Fruit fly (Drosophila melanogaster) whole organism, wandering third instar larva: Measurements from ENCODE around the gene CG33107.

ENCODE experiments used
- Abd-B ChIP-seq: fragments of >200 bp; optimal IDR thresholded peaks from 2 replicates; lab custom pipeline; 2017; ENCODE audit warnings: missing biosample characterization, missing genetic modification characterization
- CG9705 ChIP-seq: fragments of 200-800 bp; sonication (Bioruptor generic); optimal IDR thresholded peaks from 2 replicates; lab custom pipeline; 2018; ENCODE audit warnings: missing biosample characterization, mild to moderate bottlenecking, missing genetic modification characterization
- Dfd ChIP-seq: fragments of >200 bp; optimal IDR thresholded peaks from 2 replicates; lab custom pipeline; 2017; ENCODE audit warnings: missing biosample characterization, missing genetic modification characterization
- Dif ChIP-seq: fragments of 200-275, 200-300 bp; sonication (Bioruptor generic); optimal IDR thresholded peaks from 2 replicates; lab custom pipeline; 2018; ENCODE audit warnings: missing biosample characterization, missing genetic modification characterization; ENCODE audit not compliant: partially characterized antibody
- GATAd ChIP-seq: sonication (Bioruptor generic); optimal IDR thresholded peaks from 2 replicates; lab custom pipeline; 2016; ENCODE audit warnings: missing biosample characterization, missing genetic modification characterization
- HLH106 ChIP-seq: fragments of 200-800 bp; optimal IDR thresholded peaks from 3 replicates; lab custom pipeline; 2019; ENCODE audit warnings: missing biosample characterization, mild to moderate bottlenecking, missing genetic modification characterization, moderate library complexity
- Hnf4 ChIP-seq: fragments of 200-800 bp; sonication (Bioruptor generic); optimal IDR thresholded peaks from 2 replicates; lab custom pipeline; 2016; ENCODE audit warnings: missing biosample characterization, mild to moderate bottlenecking, missing genetic modification characterization
- Hr78 ChIP-seq: fragments of >200 bp; optimal IDR thresholded peaks from 2 replicates; lab custom pipeline; 2017; ENCODE audit warnings: missing biosample characterization, missing genetic modification characterization
- Mio ChIP-seq: sonication (Bioruptor generic); optimal IDR thresholded peaks from 2 replicates; lab custom pipeline; 2016; ENCODE audit warnings: missing biosample characterization, missing genetic modification characterization
- Myc ChIP-seq: fragments of >200 bp; optimal IDR thresholded peaks from 2 replicates; lab custom pipeline; 2017
- OdsH ChIP-seq: fragments of 200-800 bp; sonication (Bioruptor generic); optimal IDR thresholded peaks from 2 replicates; lab custom pipeline; 2016; ENCODE audit warnings: missing biosample characterization, mild to moderate bottlenecking, missing genetic modification characterization
- Rel ChIP-seq, 2 experiments: fragments of 200-800 bp; sonication (Bioruptor generic) in 1 of 2; optimal IDR thresholded peaks; 2 replicates in 1 of 2; 3 replicates in 1 of 2; lab custom pipeline; 2016 to 2019; ENCODE audit warnings: mild to moderate bottlenecking in 2 of 2, missing biosample characterization in 2 of 2, missing genetic modification characterization in 2 of 2, moderate library complexity in 1 of 2
- Sp1 ChIP-seq: fragments of 200-800 bp; sonication (Bioruptor generic); optimal IDR thresholded peaks from 3 replicates; lab custom pipeline; 2019; ENCODE audit warnings: missing biosample characterization, mild to moderate bottlenecking, missing genetic modification characterization, moderate library complexity
- brk ChIP-seq: fragments of 200-800 bp; sonication (Bioruptor generic); optimal IDR thresholded peaks from 2 replicates; lab custom pipeline; 2016; ENCODE audit warnings: missing biosample characterization, mild to moderate bottlenecking, missing genetic modification characterization
- dl ChIP-seq, 2 experiments: fragments of 175-275, 200-275 bp in 1 of 2; fragments of 200-275 bp in 1 of 2; sonication (Bioruptor generic); optimal IDR thresholded peaks; lab custom pipeline; 2018; ENCODE audit warnings: mild to moderate bottlenecking in 2 of 2, missing biosample characterization in 2 of 2, missing genetic modification characterization in 2 of 2, moderate library complexity in 2 of 2; ENCODE audit not compliant: partially characterized antibody in 2 of 2, insufficient read depth in 1 of 2
- dmrt93B ChIP-seq: fragments of 200-800 bp; sonication (Bioruptor generic); optimal IDR thresholded peaks from 2 replicates; lab custom pipeline; 2018; ENCODE audit warnings: missing biosample characterization, mild to moderate bottlenecking, missing genetic modification characterization
- dsf ChIP-seq: sonication (Bioruptor generic); optimal IDR thresholded peaks from 2 replicates; lab custom pipeline; 2016; ENCODE audit warnings: missing biosample characterization, missing genetic modification characterization, borderline replicate concordance
- ey ChIP-seq: fragments of 200-800 bp; sonication (Bioruptor generic); optimal IDR thresholded peaks from 2 replicates; lab custom pipeline; 2016; ENCODE audit warnings: missing biosample characterization, missing genetic modification characterization
- foxo ChIP-seq, 2 experiments: fragments of 200-800 bp; sonication (Bioruptor generic); optimal IDR thresholded peaks; 2 replicates in 1 of 2; 3 replicates in 1 of 2; lab custom pipeline; 2016 to 2017; ENCODE audit warnings: missing biosample characterization in 2 of 2, missing genetic modification characterization in 2 of 2
- h ChIP-seq: fragments of 200-800 bp; sonication (Bioruptor generic); optimal IDR thresholded peaks from 3 replicates; lab custom pipeline; 2016; ENCODE audit warnings: missing biosample characterization, mild to moderate bottlenecking, missing genetic modification characterization
- jim ChIP-seq: fragments of 175-275, 200-325 bp; sonication (Bioruptor generic); optimal IDR thresholded peaks from 2 replicates; lab custom pipeline; 2016; ENCODE audit warnings: missing biosample characterization, mild to moderate bottlenecking, missing genetic modification characterization
- lola ChIP-seq: fragments of >200 bp; optimal IDR thresholded peaks from 2 replicates; lab custom pipeline; 2017; ENCODE audit warnings: missing biosample characterization, missing genetic modification characterization
- psq ChIP-seq: fragments of 200-800 bp; sonication (Bioruptor generic); optimal IDR thresholded peaks from 3 replicates; lab custom pipeline; 2017; ENCODE audit warnings: missing biosample characterization, mild to moderate bottlenecking, missing genetic modification characterization, moderate library complexity
- rgr ChIP-seq: fragments of 200-800 bp; sonication (Bioruptor generic); optimal IDR thresholded peaks from 3 replicates; lab custom pipeline; 2016; ENCODE audit warnings: missing biosample characterization, mild to moderate bottlenecking, missing genetic modification characterization
- sage ChIP-seq: fragments of 200-800 bp; sonication (Bioruptor generic); optimal IDR thresholded peaks from 2 replicates; lab custom pipeline; 2016; ENCODE audit warnings: missing biosample characterization, mild to moderate bottlenecking, missing genetic modification characterization
- sv ChIP-seq: fragments of 200-800 bp; sonication (Bioruptor generic); optimal IDR thresholded peaks from 3 replicates; lab custom pipeline; 2016; ENCODE audit warnings: missing biosample characterization, missing genetic modification characterization
- tai ChIP-seq: sonication (Bioruptor generic); optimal IDR thresholded peaks from 2 replicates; lab custom pipeline; 2016; ENCODE audit warnings: missing biosample characterization, missing genetic modification characterization
- usp ChIP-seq: fragments of >200 bp; optimal IDR thresholded peaks from 2 replicates; lab custom pipeline; 2017; ENCODE audit warnings: missing biosample characterization, missing genetic modification characterization
- woc ChIP-seq: sonication (Bioruptor generic); optimal IDR thresholded peaks from 2 replicates; lab custom pipeline; 2016; ENCODE audit warnings: missing biosample characterization, mild to moderate bottlenecking, missing genetic modification characterization

Gene CG33107

dm6 chr3R:22618280-22618679 is 33.8 kb upstream of the CG33107 start, which contains the start of gene mRpL45:
TSS of gene mRpL45 (plus strand) at chr3R:22618492.
- no peak for TF ChIP-seq Rel (GFP tag; optimal IDR thresholded peaks at IDR 0.05; lab: Kevin White, UChicago)
- TF ChIP-seq Rel (tag; optimal IDR thresholded peaks at IDR 0.05; lab: Kevin White, UChicago), result no peak
- TF ChIP-seq Dif, result no peak
- TF ChIP-seq ey (GFP tag; lab: Kevin White, UChicago), result no peak
- TF ChIP-seq jim (GFP tag; lab: Kevin White, UChicago), result no peak
- TF ChIP-seq Myc (lab: Kevin White, UChicago), result no peak
- no peak for TF ChIP-seq Sp1 (GFP tag; lab: Kevin White, UChicago)
- no peak for TF ChIP-seq CG9705 (GFP tag; lab: Kevin White, UChicago)
- TF ChIP-seq dsf (GFP tag; lab: Kevin White, UChicago), result no peak
- TF ChIP-seq Hr78 (GFP tag; lab: Kevin White, UChicago), result no peak
- no peak for TF ChIP-seq tai (GFP tag; lab: Kevin White, UChicago)
- TF ChIP-seq dmrt93B, result no peak
- no peak for TF ChIP-seq Dfd (GFP tag; lab: Kevin White, UChicago)

dm6 chr3R:22616211-22616610 is 31.7 kb upstream of the CG33107 start, which contains the start of gene CG31161:
TSS of gene CG31161 (plus strand) at chr3R:22616511.
- no peak for TF ChIP-seq usp (GFP tag; lab: Kevin White, UChicago)
- TF ChIP-seq foxo (GFP tag; optimal IDR thresholded peaks at IDR 0.05; lab: Kevin White, UChicago), result no peak
- TF ChIP-seq HLH106 (tag; lab: Kevin White, UChicago), result no peak
- TF ChIP-seq sv (GFP tag; lab: Kevin White, UChicago), result no peak
- no peak for TF ChIP-seq dsf (GFP tag; lab: Kevin White, UChicago)

dm6 chr3R:22613448-22613847 is 28.9 kb upstream of the CG33107 start, which contains the start of the genes CG31156 and mRRF2:
TSS of gene CG31156 (minus strand) at chr3R:22613656.
TSS of gene mRRF2 (plus strand) at chr3R:22613686.
- TF ChIP-seq usp (GFP tag; lab: Kevin White, UChicago) (no peak), Abd-B (GFP tag; lab: Kevin White, UChicago) (no peak), Dif (no peak), brk (no peak), HLH106 (tag; lab: Kevin White, UChicago) (no peak), dsf (GFP tag; lab: Kevin White, UChicago) (no peak), woc (GFP tag; lab: Kevin White, UChicago) (no peak), foxo (GFP tag; optimal IDR thresholded peaks at IDR 0.05; lab: Kevin White, UChicago) (no peak), OdsH (GFP tag; lab: Kevin White, UChicago) (no peak), GATAd (GFP tag; lab: Kevin White, UChicago) (no peak), sage (GFP tag; lab: Kevin White, UChicago) (no peak), h (GFP tag; lab: Kevin White, UChicago) (no peak), jim (GFP tag; lab: Kevin White, UChicago) (no peak)
- TF ChIP-seq, all 38 proteins: peak for 0

- no peak for TF ChIP-seq sv (GFP tag; lab: Kevin White, UChicago)
- no peak for TF ChIP-seq Abd-B (GFP tag; lab: Kevin White, UChicago)
- TF ChIP-seq Mio (GFP tag; lab: Kevin White, UChicago), result no peak
- no peak for TF ChIP-seq woc (GFP tag; lab: Kevin White, UChicago)
- TF ChIP-seq brk, result no peak
- TF ChIP-seq rgr, result no peak
- TF ChIP-seq GATAd (GFP tag; lab: Kevin White, UChicago), result no peak
- no peak for TF ChIP-seq Dfd (GFP tag; lab: Kevin White, UChicago)
- TF ChIP-seq Hnf4 (GFP tag; lab: Kevin White, UChicago), result no peak
- TF ChIP-seq Dif, result no peak
- no peak for TF ChIP-seq OdsH (GFP tag; lab: Kevin White, UChicago)
- TF ChIP-seq CG9705 (GFP tag; lab: Kevin White, UChicago), result no peak
- TF ChIP-seq dsf (GFP tag; lab: Kevin White, UChicago), result no peak
These were observed 24.7 kb upstream of the CG33107 start, which contains the start of gene CG13843 for dm6 chr3R:22609185-22609584. TSS of gene CG13843 (plus strand) at chr3R:22609485.

- TF ChIP-seq jim (GFP tag; lab: Kevin White, UChicago) (no peak), Dfd (GFP tag; lab: Kevin White, UChicago) (peak; percentile 90), dl (GFP tag; optimal IDR thresholded peaks at IDR 0.05; lab: Kevin White, UChicago; ENCODE audit: insufficient read depth in 1 of 2, partially characterized antibody in 2 of 2) (no peak), lola (GFP tag; lab: Kevin White, UChicago) (no peak), psq (GFP tag; lab: Kevin White, UChicago) (no peak), Dif (no peak)
These were observed 18.3 kb upstream of the CG33107 start for dm6 chr3R:22602783-22603182.
